Fruit fly (Drosophila melanogaster): Measurements from ENCODE around the gene CG15784.

The CG15784 gene

dm6 chrX:5419045-5419901 lies 10.1 kb upstream of the CG15784 start (continued):
- TF ChIP-seq rib (GFP tag; IDR thresholded peaks at IDR 0.05) (0 out of 2 replicates have a peak, but pooled peaks have one; percentile 39), Taf1 (GFP tag; IDR thresholded peaks at IDR 0.05) (peak; percentile 49; the same call in 1 of the 2 replicates), Bgb (GFP tag; IDR thresholded peaks at IDR 0.05; ENCODE audit: partially characterized antibody) (no peak), CG10543 (GFP tag; optimal IDR thresholded peaks at IDR 0.05) (peak; percentile 63), cas (GFP tag; IDR thresholded peaks at IDR 0.05) (0 out of 2 replicates have a peak, but pooled peaks have one; percentile 23), Xrp1 (GFP tag; IDR thresholded peaks at IDR 0.05) (peak; percentile 80), CG17912 (GFP tag; optimal IDR thresholded peaks at IDR 0.05) (no peak), CG13296 (GFP tag; optimal IDR thresholded peaks at IDR 0.05) (peak; percentile 68), CG12391 (tag; optimal IDR thresholded peaks at IDR 0.05) (peak; percentile 74), CG2889 (GFP tag; IDR thresholded peaks at IDR 0.05) (no peak; the same call in 2 of the 3 replicates), Doc3 (GFP tag; IDR thresholded peaks at IDR 0.05; ENCODE audit: partially characterized antibody) (no peak), CG3163 (GFP tag; optimal IDR thresholded peaks at IDR 0.05) (peak; percentile 42), pnt (GFP tag; optimal IDR thresholded peaks at IDR 0.05) (peak; percentile 64), Trl (optimal IDR thresholded peaks at IDR 0.05) (peak; percentile 57 to 74), Trl (GFP tag; optimal IDR thresholded peaks at IDR 0.05) (peak; percentile 74), Spps (tag; optimal IDR thresholded peaks at IDR 0.05) (peak; percentile 15), CG32767 (GFP tag; IDR thresholded peaks at IDR 0.05) (peak; percentile 46; the same call in 1 of the 2 replicates), trh (GFP tag; optimal IDR thresholded peaks at IDR 0.05) (no peak), dm (GFP tag; optimal IDR thresholded peaks at IDR 0.05) (no peak), CG18262 (tag; optimal IDR thresholded peaks at IDR 0.05) (peak; percentile 60), CG10979 (tag; optimal IDR thresholded peaks at IDR 0.05) (peak; percentile 58), Gug (GFP tag; IDR thresholded peaks at IDR 0.05) (peak; percentile 66; the same call in 2 of the 4 replicates), repo (GFP tag; optimal IDR thresholded peaks at IDR 0.05) (peak; percentile 50), Bdp1 (GFP tag; optimal IDR thresholded peaks at IDR 0.05) (peak; percentile 9), Sox100B (GFP tag; optimal IDR thresholded peaks at IDR 0.05) (peak; percentile 81), unc-4 (GFP tag; IDR thresholded peaks at IDR 0.05; ENCODE audit: partially characterized antibody) (no peak), Mad (GFP tag; optimal IDR thresholded peaks at IDR 0.05) (peak; percentile 25), org-1 (GFP tag; optimal IDR thresholded peaks at IDR 0.05) (peak; percentile 73), nmo (GFP tag; optimal IDR thresholded peaks at IDR 0.05) (peak; percentile 77), sna (GFP tag; IDR thresholded peaks at IDR 0.05; ENCODE audit: partially characterized antibody) (no peak), zen (tag; optimal IDR thresholded peaks at IDR 0.05) (peak; percentile 30), CG1233 (GFP tag; optimal IDR thresholded peaks at IDR 0.05) (peak; percentile 38), bab2 (GFP tag; optimal IDR thresholded peaks at IDR 0.05) (peak; percentile 65), CG31441 (GFP tag; IDR thresholded peaks at IDR 0.05) (peak; percentile 67), CG2120 (GFP tag; optimal IDR thresholded peaks at IDR 0.05) (peak; percentile 78), CG11085 (GFP tag; IDR thresholded peaks at IDR 0.05) (peak; percentile 64), CG1647 (GFP tag; optimal IDR thresholded peaks at IDR 0.05) (peak; percentile 52), CG15073 (GFP tag; optimal IDR thresholded peaks at IDR 0.05) (no peak), Camta (GFP tag; optimal IDR thresholded peaks at IDR 0.05) (peak; percentile 69), caup (GFP tag; optimal IDR thresholded peaks at IDR 0.05; ENCODE audit: severe bottlenecking) (peak; percentile 82), CG9797 (GFP tag; optimal IDR thresholded peaks at IDR 0.05) (no peak), amos (GFP tag; IDR thresholded peaks at IDR 0.05; ENCODE audit: partially characterized antibody) (no peak), nau (GFP tag; optimal IDR thresholded peaks at IDR 0.05) (peak; percentile 67), dmrt11E (tag; optimal IDR thresholded peaks at IDR 0.05) (no peak), gcm2 (GFP tag; optimal IDR thresholded peaks at IDR 0.05) (no peak), CG15011 (GFP tag; optimal IDR thresholded peaks at IDR 0.05) (peak; percentile 75), CG2678 (tag; optimal IDR thresholded peaks at IDR 0.05) (peak; percentile 86), CG17385 (GFP tag; optimal IDR thresholded peaks at IDR 0.05) (peak; percentile 73)
